Worm (Caenorhabditis elegans): Measurements from ENCODE around the gene dpr-1.

dpr-1 gene

DNA sequence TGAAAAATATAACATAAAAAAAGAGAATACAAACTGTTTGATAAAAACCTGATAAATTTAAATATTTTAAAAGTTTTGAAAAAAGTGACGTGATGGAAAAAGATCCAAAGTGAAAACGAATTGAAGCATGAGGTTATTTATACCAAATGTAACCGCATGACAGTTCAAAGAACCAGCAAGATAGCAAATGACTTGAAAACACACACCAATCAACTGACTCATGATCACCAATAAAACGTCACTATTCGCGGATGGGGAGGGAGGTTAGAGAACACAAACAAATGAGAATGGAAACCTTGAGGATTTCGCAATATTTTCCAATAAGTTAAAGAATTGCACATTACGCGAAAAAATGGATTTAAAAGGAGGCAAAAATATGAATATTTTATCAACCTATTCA lies 32.6 kb downstream of the dpr-1 start, which contains the start of gene C06B3.7 (continued):
- TF ChIP-seq aptf-3 (GFP tag; IDR thresholded peaks at IDR 0.05) (no peak), let-607 (tag; optimal IDR thresholded peaks at IDR 0.05) (peak in 1 of 2 experiments; percentile 47), lsl-1 (GFP tag; optimal IDR thresholded peaks at IDR 0.05) (no peak), unc-62 (GFP tag; optimal IDR thresholded peaks at IDR 0.05) (peak; percentile 62), ceh-91 (GFP tag; IDR thresholded peaks at IDR 0.05) (no peak), ZK185.1 (tag; optimal IDR thresholded peaks at IDR 0.05; ENCODE audit: poor library complexity, severe bottlenecking) (peak; percentile 17), let-526 (GFP tag; IDR thresholded peaks at IDR 0.05) (peak; percentile 81), rec-8 (tag; optimal IDR thresholded peaks at IDR 0.05) (no peak), athp-1 (tag; optimal IDR thresholded peaks at IDR 0.05) (no peak), sea-2 (GFP tag; IDR thresholded peaks at IDR 0.05) (no peak), attf-5 (GFP tag; optimal IDR thresholded peaks at IDR 0.05) (peak; percentile 72), atf-7 (tag; optimal IDR thresholded peaks at IDR 0.05) (peak; percentile 96), bed-1 (GFP tag; IDR thresholded peaks at IDR 0.05) (no peak), nhr-179 (tag; optimal IDR thresholded peaks at IDR 0.05) (no peak), nfya-2 (GFP tag; IDR thresholded peaks at IDR 0.05) (no peak), B0336.3 (GFP tag; IDR thresholded peaks at IDR 0.05) (no peak), snpc-4 (GFP tag; optimal IDR thresholded peaks at IDR 0.05) (no peak), snpc-4 (tag; optimal IDR thresholded peaks at IDR 0.05) (peak in 2 of 4 experiments; percentile 1 to 51), madf-8 (GFP tag; conservative IDR thresholded peaks at IDR 0.05) (no peak), egl-44 (GFP tag; IDR thresholded peaks at IDR 0.05) (peak; percentile 37; the same call in 1 of the 2 replicates), mes-4 (tag; optimal IDR thresholded peaks at IDR 0.05) (no peak), F23B12.7 (tag; optimal IDR thresholded peaks at IDR 0.05; ENCODE audit: insufficient read depth) (peak; percentile 14), mel-28 (tag; optimal IDR thresholded peaks at IDR 0.05; ENCODE audit: borderline replicate concordance) (no peak), lsy-27 (tag; optimal IDR thresholded peaks at IDR 0.05; ENCODE audit: borderline replicate concordance, insufficient read depth) (no peak), ekl-4 (GFP tag; IDR thresholded peaks at IDR 0.05) (no peak), pha-4 (tag; optimal IDR thresholded peaks at IDR 0.05) (peak; percentile 91), C17E4.6 (GFP tag; IDR thresholded peaks at IDR 0.05) (no peak), sptf-2 (GFP tag; optimal IDR thresholded peaks at IDR 0.05) (no peak), ztf-26 (tag; optimal IDR thresholded peaks at IDR 0.05) (no peak), Y53F4B.3 (GFP tag; IDR thresholded peaks at IDR 0.05) (no peak), dox-1 (GFP tag; IDR thresholded peaks at IDR 0.05) (no peak), madf-10 (tag; optimal IDR thresholded peaks at IDR 0.05) (peak; percentile 72), pbrm-1 (GFP tag; IDR thresholded peaks at IDR 0.05) (no peak), bed-2 (GFP tag; IDR thresholded peaks at IDR 0.05) (no peak), tlf-1 (GFP tag; optimal IDR thresholded peaks at IDR 0.05) (peak; percentile 59)

DNA sequence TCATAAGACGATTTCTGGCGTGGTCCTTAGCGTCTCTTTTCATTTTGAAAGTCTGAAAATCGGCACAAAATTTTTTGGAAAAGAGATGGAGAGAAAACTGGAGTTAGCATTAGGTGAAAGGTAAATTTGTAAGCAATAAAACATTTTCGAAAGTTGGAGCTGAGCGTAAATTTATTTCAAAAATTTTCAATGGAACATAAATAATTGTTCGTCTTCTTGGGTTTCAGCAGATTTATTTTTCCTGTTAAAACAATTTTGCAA lies 33.1 kb downstream of the dpr-1 start, which contains the start of gene C06B3.6:
Gene C06B3.6 (minus strand): TSS at position 52 of the 261 bp plus-strand sequence.
- TF ChIP-seq ama-1 (optimal IDR thresholded peaks at IDR 0.05) (peak; percentile 90), ama-1 (GFP tag; optimal IDR thresholded peaks at IDR 0.05) (no peak), chd-7 (tag; optimal IDR thresholded peaks at IDR 0.05) (no peak), aptf-2 (GFP tag; conservative IDR thresholded peaks at IDR 0.05) (0 out of 2 replicates have a peak, but pooled peaks have one; percentile 4), pbrm-1 (GFP tag; IDR thresholded peaks at IDR 0.05) (0 out of 2 replicates have a peak, but pooled peaks have one; percentile 5), B0336.3 (GFP tag; IDR thresholded peaks at IDR 0.05) (0 out of 2 replicates have a peak, but pooled peaks have one; percentile 0)
